Worm (Caenorhabditis elegans) whole organism, young adult: ENCODE data around the gene srx-111.

Source experiments
- B0035.1 ChIP-seq: sonication (generic microtip); optimal IDR thresholded peaks from 2 replicates; lab custom pipeline; 2016; ENCODE audit warnings: missing genetic modification characterization, mild to moderate bottlenecking, missing compliant biosample characterization, missing genotype, missing genetic modification reagents
- C06A6.2 ChIP-seq: fragments of 200-800 bp; sonication (Bioruptor generic); conservative IDR thresholded peaks from 2 replicates; pipeline ENCODE4 v1.3.6; 2022; ENCODE audit warnings: missing genetic modification characterization, missing compliant biosample characterization
- D2030.7 ChIP-seq: fragments of 200-800 bp; sonication (Bioruptor generic); IDR thresholded peaks from 2 replicates; pipeline ENCODE4 v1.3.6; 2022; ENCODE audit warnings: missing genetic modification reagents, missing genetic modification characterization, missing compliant biosample characterization
- F10E7.11 ChIP-seq: sonication (generic microtip); optimal IDR thresholded peaks from 2 replicates; lab custom pipeline; 2017; ENCODE audit warnings: mild to moderate bottlenecking, missing genetic modification characterization, moderate library complexity, missing compliant biosample characterization
- F22D6.2 ChIP-seq: sonication (generic microtip); optimal IDR thresholded peaks from 2 replicates; lab custom pipeline; 2016; ENCODE audit warnings: mild to moderate bottlenecking, missing genetic modification characterization, missing compliant biosample characterization
- F23B12.7 ChIP-seq: sonication (generic microtip); optimal IDR thresholded peaks from 2 replicates; lab custom pipeline; 2017; ENCODE audit warnings: missing genetic modification characterization, mild to moderate bottlenecking, missing compliant biosample characterization, antibody characterized with exemption, moderate library complexity; ENCODE audit not compliant: insufficient read depth
- F49E8.2 ChIP-seq: sonication (generic microtip); optimal IDR thresholded peaks from 3 replicates; lab custom pipeline; 2017; ENCODE audit warnings: missing genetic modification characterization, mild to moderate bottlenecking, missing compliant biosample characterization, antibody characterized with exemption, moderate library complexity; ENCODE audit not compliant: insufficient read depth
- F57A8.1 ChIP-seq: fragments of 200-800 bp; sonication (Bioruptor generic); optimal IDR thresholded peaks from 2 replicates; lab custom pipeline; 2018; ENCODE audit warnings: mild to moderate bottlenecking, missing genetic modification characterization, moderate library complexity, missing compliant biosample characterization
- T07F8.4 ChIP-seq: sonication (generic microtip); optimal IDR thresholded peaks from 2 replicates; lab custom pipeline; 2016; ENCODE audit warnings: mild to moderate bottlenecking, missing genetic modification characterization, moderate library complexity, missing compliant biosample characterization
- Y67H2A.10 ChIP-seq: fragments of 200-800 bp; sonication (Bioruptor generic); conservative IDR thresholded peaks from 2 replicates; pipeline ENCODE4 v1.3.6; 2022; ENCODE audit warnings: missing genetic modification reagents, missing genetic modification characterization, missing compliant biosample characterization
- ama-1 ChIP-seq, 3 experiments: fragments of 150-350 bp in 1 of 3; sonication (generic microtip) in 2 of 3; optimal IDR thresholded peaks; 2 replicates each; lab custom pipeline; 2014 to 2018; ENCODE audit warnings: missing biosample characterization in 2 of 3, missing genetic modification characterization in 2 of 3, missing genetic modification reagents in 2 of 3
- atf-7 ChIP-seq: sonication (generic microtip); optimal IDR thresholded peaks from 2 replicates; lab custom pipeline; 2017; ENCODE audit warnings: mild to moderate bottlenecking, missing genetic modification characterization, missing compliant biosample characterization
- athp-1 ChIP-seq: sonication (generic microtip); optimal IDR thresholded peaks from 2 replicates; lab custom pipeline; 2017; ENCODE audit warnings: mild to moderate bottlenecking, missing genetic modification characterization, missing compliant biosample characterization
- ceh-79 ChIP-seq: sonication (generic microtip); optimal IDR thresholded peaks from 2 replicates; lab custom pipeline; 2017; ENCODE audit warnings: mild to moderate bottlenecking, missing genetic modification characterization, missing compliant biosample characterization
- ceh-91 ChIP-seq: fragments of 200-800 bp; sonication (Bioruptor generic); IDR thresholded peaks from 2 replicates; pipeline ENCODE4 v1.3.6; 2022; ENCODE audit warnings: missing genetic modification reagents, missing genetic modification characterization, missing compliant biosample characterization
- dpff-1 ChIP-seq: sonication (generic microtip); optimal IDR thresholded peaks from 2 replicates; lab custom pipeline; 2017; ENCODE audit warnings: mild to moderate bottlenecking, missing genetic modification characterization, missing compliant biosample characterization
- efl-1 ChIP-seq: fragments of 150-350 bp; optimal IDR thresholded peaks from 2 replicates; lab custom pipeline; 2014; ENCODE audit warnings: missing biosample characterization, missing genetic modification reagents, missing genetic modification characterization
- egl-18 ChIP-seq: fragments of 200-800 bp; sonication (Bioruptor generic); IDR thresholded peaks from 2 replicates; pipeline ENCODE4 v1.3.6; 2022; ENCODE audit warnings: missing genetic modification reagents, missing genetic modification characterization, missing compliant biosample characterization
- egl-44 ChIP-seq: fragments of 200-800 bp; sonication (Bioruptor generic); IDR thresholded peaks from 2 replicates; pipeline ENCODE4 v1.3.6; 2022; ENCODE audit warnings: missing genetic modification reagents, missing genetic modification characterization, missing compliant biosample characterization
- ekl-4 ChIP-seq: fragments of 200-800 bp; sonication (Bioruptor generic); IDR thresholded peaks from 2 replicates; pipeline ENCODE4 v1.3.6; 2022; ENCODE audit warnings: missing genetic modification reagents, missing genetic modification characterization, missing compliant biosample characterization
- hlh-26 ChIP-seq: fragments of 200-800 bp; sonication (Bioruptor generic); conservative IDR thresholded peaks from 2 replicates; pipeline ENCODE4 v1.3.6; 2022; ENCODE audit warnings: missing genetic modification reagents, missing genetic modification characterization, missing compliant biosample characterization
- hsf-1 ChIP-seq: fragments of 200-800 bp; sonication (Bioruptor generic); IDR thresholded peaks from 2 replicates; pipeline ENCODE4 v1.3.6; 2022; ENCODE audit warnings: missing genetic modification reagents, missing genetic modification characterization, missing compliant biosample characterization
- lag-1 ChIP-seq: fragments of 200-800 bp; sonication (Bioruptor generic); IDR thresholded peaks from 2 replicates; pipeline ENCODE4 v1.3.6; 2022; ENCODE audit warnings: missing genetic modification reagents, missing genetic modification characterization, missing compliant biosample characterization
- let-607 ChIP-seq, 2 experiments: fragments of 200-800 bp in 1 of 2; sonication (Bioruptor generic) in 1 of 2; sonication (generic microtip) in 1 of 2; optimal IDR thresholded peaks; 2 replicates each; lab custom pipeline; 2016 to 2018; ENCODE audit warnings: mild to moderate bottlenecking in 2 of 2, missing compliant biosample characterization in 2 of 2, missing genetic modification characterization in 2 of 2, moderate library complexity in 2 of 2, missing genotype in 1 of 2
- lin-40 ChIP-seq: sonication (generic microtip); optimal IDR thresholded peaks from 2 replicates; lab custom pipeline; 2016; ENCODE audit warnings: missing genetic modification characterization, mild to moderate bottlenecking, missing compliant biosample characterization, missing genotype, missing genetic modification reagents
- lsy-27 ChIP-seq: sonication (generic microtip); optimal IDR thresholded peaks from 2 replicates; lab custom pipeline; 2017; ENCODE audit warnings: missing genetic modification characterization, mild to moderate bottlenecking, missing compliant biosample characterization, antibody characterized with exemption, missing genotype, borderline replicate concordance; ENCODE audit not compliant: insufficient read depth
- madf-3 ChIP-seq: fragments of 200-800 bp; sonication (Bioruptor generic); IDR thresholded peaks from 2 replicates; pipeline ENCODE4 v1.3.6; 2022; ENCODE audit warnings: missing genetic modification reagents, missing genetic modification characterization, missing compliant biosample characterization
- mel-28 ChIP-seq: sonication (generic microtip); optimal IDR thresholded peaks from 2 replicates; lab custom pipeline; 2016; ENCODE audit warnings: borderline replicate concordance, mild to moderate bottlenecking, missing genetic modification characterization, missing compliant biosample characterization
- nfya-1 ChIP-seq: sonication (generic microtip); optimal IDR thresholded peaks from 2 replicates; lab custom pipeline; 2017; ENCODE audit warnings: antibody characterized with exemption, missing compliant biosample characterization, missing genetic modification characterization, borderline replicate concordance; ENCODE audit not compliant: insufficient read depth
- nhr-90 ChIP-seq: sonication (generic microtip); optimal IDR thresholded peaks from 2 replicates; lab custom pipeline; 2016; ENCODE audit warnings: missing genotype, mild to moderate bottlenecking, missing genetic modification characterization, missing compliant biosample characterization
- rcor-1 ChIP-seq: fragments of 200-800 bp; sonication (Bioruptor generic); IDR thresholded peaks from 2 replicates; pipeline ENCODE4 v1.3.6; 2022; ENCODE audit warnings: missing genetic modification reagents, missing genetic modification characterization, missing compliant biosample characterization
- rpc-1 ChIP-seq, 2 experiments: fragments of 150-350 bp in 1 of 2; sonication (generic microtip) in 1 of 2; optimal IDR thresholded peaks; 2 replicates each; lab custom pipeline; 2014 to 2018; ENCODE audit warnings: missing biosample characterization in 1 of 2, missing genetic modification characterization in 1 of 2, missing genetic modification reagents in 1 of 2, missing genotype in 1 of 2
- sptf-2 ChIP-seq: fragments of 200-800 bp; sonication (Bioruptor generic); optimal IDR thresholded peaks from 2 replicates; lab custom pipeline; 2018; ENCODE audit warnings: mild to moderate bottlenecking, missing genetic modification characterization, missing compliant biosample characterization
- unc-130 ChIP-seq: sonication (generic microtip); optimal IDR thresholded peaks from 2 replicates; lab custom pipeline; 2016; ENCODE audit warnings: missing genetic modification reagents, missing genetic modification characterization, missing compliant biosample characterization
- zfh-2 ChIP-seq: fragments of 200-800 bp; sonication (Bioruptor generic); conservative IDR thresholded peaks from 2 replicates; pipeline ENCODE4 v1.3.6; 2022; ENCODE audit warnings: missing genetic modification reagents, missing genetic modification characterization, missing compliant biosample characterization
- zim-3 ChIP-seq: sonication (generic microtip); optimal IDR thresholded peaks from 2 replicates; lab custom pipeline; 2017; ENCODE audit warnings: mild to moderate bottlenecking, missing genetic modification characterization, moderate library complexity, missing compliant biosample characterization
- ztf-6 ChIP-seq: fragments of 200-800 bp; sonication (Bioruptor generic); IDR thresholded peaks from 2 replicates; pipeline ENCODE4 v1.3.6; 2022; ENCODE audit warnings: missing genetic modification reagents, missing genetic modification characterization, missing compliant biosample characterization

The srx-111 gene

DNA sequence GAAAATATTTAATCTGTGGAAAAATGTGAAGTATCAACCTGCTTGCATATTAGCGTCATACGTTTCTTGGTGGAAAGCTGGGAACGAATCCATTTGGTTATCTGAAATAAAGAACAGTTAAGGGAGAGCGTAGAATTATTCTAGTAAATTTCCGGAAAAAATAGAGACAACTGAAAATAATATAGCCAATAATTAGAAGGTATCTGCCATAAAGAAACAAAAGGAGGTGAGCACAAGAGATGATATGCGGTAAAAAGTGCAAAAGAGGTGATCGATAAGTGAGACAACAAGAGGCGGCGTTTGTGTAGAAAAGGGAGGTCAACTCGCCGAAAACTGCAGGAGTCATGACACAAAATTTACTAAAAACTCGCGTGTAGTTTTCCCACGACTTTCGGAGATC is 21.9 kb downstream of the srx-111 start, which contains the start of gene T24E12.11:
Gene T24E12.11 (minus strand): TSS at position 101 of the 400 bp plus-strand sequence.
- TF ChIP-seq egl-44 (no peak), B0035.1 (tag; lab: Kevin White, UChicago) (no peak), lag-1 (GFP tag; lab: Robert Waterston, UW) (no peak), F22D6.2 (tag; lab: Kevin White, UChicago) (no peak), ama-1 (optimal IDR thresholded peaks at IDR 0.05; lab: Kevin White, UChicago) (no peak), ama-1 (GFP tag; optimal IDR thresholded peaks at IDR 0.05; lab: Kevin White, UChicago) (no peak), sptf-2 (no peak), lsy-27 (tag; lab: Kevin White, UChicago) (no peak), lin-40 (tag; lab: Kevin White, UChicago) (no peak), madf-3 (no peak)

DNA sequence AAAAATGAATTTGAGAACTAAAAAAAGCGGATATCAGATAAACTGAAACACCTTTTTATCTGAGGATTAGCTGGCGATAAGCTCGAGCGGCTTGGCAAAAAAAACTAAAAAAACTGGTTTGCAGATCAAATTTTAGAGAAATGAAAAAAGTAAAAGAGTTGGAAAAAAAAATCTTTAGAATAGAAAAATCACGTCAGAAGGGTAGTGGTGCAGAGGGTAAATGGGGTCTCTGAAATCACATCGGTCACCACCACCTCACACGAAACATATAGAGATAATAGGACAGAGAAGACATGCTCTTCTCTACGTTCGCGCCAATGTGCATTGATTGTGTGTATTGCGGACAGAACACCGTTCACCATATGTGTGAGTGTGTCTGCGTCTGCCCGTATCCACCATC is 23.6 kb downstream of the srx-111 start:
- TF ChIP-seq rpc-1 (optimal IDR thresholded peaks at IDR 0.05; lab: Kevin White, UChicago) (no peak), rpc-1 (tag; optimal IDR thresholded peaks at IDR 0.05; lab: Kevin White, UChicago) (no peak), athp-1 (tag; lab: Kevin White, UChicago) (no peak), C06A6.2 (GFP tag; lab: Robert Waterston, UW) (no peak), nfya-1 (no peak), T07F8.4 (tag; lab: Kevin White, UChicago) (no peak), zim-3 (tag; lab: Kevin White, UChicago) (no peak), hlh-26 (no peak), F57A8.1 (GFP tag; lab: Kevin White, UChicago) (no peak), F22D6.2 (tag; lab: Kevin White, UChicago) (no peak), ztf-6 (GFP tag; lab: Robert Waterston, UW) (no peak)
- TF ChIP-seq, all 124 proteins: peak for 0

DNA sequence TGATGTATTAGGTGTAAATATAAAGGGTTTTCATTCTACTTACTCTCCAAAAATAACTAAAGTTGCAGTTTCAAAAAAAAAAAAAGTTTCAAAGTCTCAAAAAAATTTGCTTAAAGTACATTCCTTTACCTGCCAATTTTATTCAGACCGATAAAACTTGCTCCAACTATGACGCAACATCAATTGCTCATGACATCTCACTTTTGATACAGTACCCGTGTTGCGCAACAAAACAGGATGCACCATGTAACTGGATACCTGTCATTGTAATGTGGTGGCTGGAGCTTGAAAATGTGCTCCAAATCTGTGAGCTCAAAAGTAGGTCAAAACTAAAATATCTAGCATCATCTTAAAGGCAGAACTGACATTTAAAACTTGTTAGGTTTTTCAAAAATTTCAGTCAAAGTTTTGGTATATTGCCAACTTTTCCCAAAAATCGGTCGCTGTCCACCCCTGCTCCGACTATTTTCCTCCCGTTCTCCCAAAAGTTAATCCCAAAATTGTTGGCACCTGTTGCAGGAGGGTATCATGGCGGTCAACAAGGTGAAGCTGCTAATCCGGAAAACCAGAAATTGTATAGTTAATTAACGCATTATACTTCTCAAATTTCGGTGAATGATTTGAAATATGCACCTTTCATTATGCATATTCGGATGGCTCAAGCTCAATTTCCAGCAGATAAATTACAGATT is 24.9 kb downstream of the srx-111 start, which contains the start of gene T24E12.2:
Gene T24E12.2 (plus strand): TSS at position 642 of the 692 bp plus-strand sequence.
- TF ChIP-seq efl-1 (GFP tag; lab: Kevin White, UChicago) (no peak), egl-18 (GFP tag; lab: Robert Waterston, UW) (no peak), nhr-90 (tag; lab: Kevin White, UChicago) (no peak), F23B12.7 (no peak), unc-130 (GFP tag; lab: Kevin White, UChicago) (no peak), zfh-2 (GFP tag; lab: Robert Waterston, UW) (no peak), dpff-1 (tag; lab: Kevin White, UChicago) (no peak), rcor-1 (GFP tag; lab: Robert Waterston, UW) (no peak), F10E7.11 (no peak), D2030.7 (no peak), mel-28 (tag; lab: Kevin White, UChicago) (no peak), atf-7 (tag; lab: Kevin White, UChicago) (no peak), F49E8.2 (tag; lab: Kevin White, UChicago) (no peak), let-607 (tag; optimal IDR thresholded peaks at IDR 0.05; lab: Kevin White, UChicago) (no peak), Y67H2A.10 (GFP tag; lab: Robert Waterston, UW) (no peak), ceh-79 (tag; lab: Kevin White, UChicago) (no peak), ceh-91 (GFP tag; lab: Robert Waterston, UW) (no peak), athp-1 (tag; lab: Kevin White, UChicago) (no peak), hsf-1 (GFP tag; lab: Robert Waterston, UW) (no peak), ekl-4 (GFP tag; lab: Robert Waterston, UW) (no peak)
